Fruit fly (Drosophila melanogaster) whole organism, adult: Measurements from ENCODE around the gene Jon25Biii.

Experiments used
- CG11617 ChIP-seq: fragments of 200-800 bp; sonication (Bioruptor generic); optimal IDR thresholded peaks from 2 replicates; lab custom pipeline; 2017; ENCODE audit warnings: mild to moderate bottlenecking, missing biosample characterization, missing genetic modification reagents, missing genetic modification characterization
- CG7045 ChIP-seq: fragments of 200-800 bp; sonication (Bioruptor generic); optimal IDR thresholded peaks from 2 replicates; lab custom pipeline; 2017; ENCODE audit warnings: missing biosample characterization, mild to moderate bottlenecking, missing genetic modification characterization
- kay ChIP-seq: fragments of 200-800 bp; sonication (Bioruptor generic); peaks from one replicate; lab custom pipeline; 2016; ENCODE audit warnings: missing biosample characterization, missing genetic modification characterization, borderline replicate concordance

DNA sequence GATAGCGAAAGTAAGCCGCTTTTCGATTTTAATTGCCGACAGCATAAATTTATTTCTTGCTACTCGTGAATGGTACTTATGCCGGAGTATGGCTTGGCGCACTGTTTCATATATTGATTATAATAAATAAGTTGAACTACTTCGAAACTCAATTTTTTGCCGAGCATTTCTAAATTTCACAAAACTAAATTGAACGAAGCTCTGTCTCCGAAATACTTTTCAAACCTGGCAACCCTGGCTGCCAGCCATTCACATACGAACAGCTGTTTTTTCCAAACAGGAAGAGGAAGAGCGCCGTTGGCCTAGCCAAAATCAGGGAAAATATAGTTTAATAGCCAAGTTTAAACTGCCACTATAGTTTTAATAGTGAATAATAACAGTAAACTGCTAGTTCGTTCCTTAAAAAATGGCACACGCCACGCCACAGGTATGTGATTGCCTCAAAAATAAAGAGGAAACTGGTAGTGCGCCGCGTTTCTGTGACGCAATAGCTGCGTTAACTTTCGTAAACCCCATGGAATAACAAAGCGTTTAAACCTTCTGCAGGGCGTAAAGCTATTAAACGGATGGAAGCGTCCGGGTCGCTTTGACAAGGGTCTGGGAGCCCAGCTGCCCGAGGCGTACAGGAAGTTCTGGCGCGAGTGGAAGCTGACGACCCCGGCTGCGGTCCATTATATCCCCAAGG is 23.3 kb upstream of the Jon25Biii start, which contains the start of gene mRpL28:
- no peak for TF ChIP-seq kay (GFP tag; lab: Kevin White, UChicago)
- peak; percentile 11 for TF ChIP-seq CG11617 (GFP tag; lab: Kevin White, UChicago)
- TF ChIP-seq CG7045 (GFP tag; lab: Kevin White, UChicago) = no peak
